Worm (Caenorhabditis elegans) whole organism, young adult: ENCODE data around the gene srx-85.
A peak's percentile ranks its signal among the peaks of the same experiment; 100 is the strongest.

Experiments
- B0035.1 ChIP-seq: sonication (generic microtip); optimal IDR thresholded peaks from 2 replicates; lab custom pipeline; 2016; ENCODE audit warnings: missing genetic modification characterization, mild to moderate bottlenecking, missing compliant biosample characterization, missing genotype, missing genetic modification reagents
- B0261.1 ChIP-seq: sonication (generic microtip); optimal IDR thresholded peaks from 2 replicates; lab custom pipeline; 2016; ENCODE audit warnings: mild to moderate bottlenecking, missing genetic modification characterization, moderate library complexity, missing compliant biosample characterization
- B0336.3 ChIP-seq: fragments of 200-800 bp; sonication (Bioruptor generic); IDR thresholded peaks from 2 replicates; pipeline ENCODE4 v1.3.6; 2022; ENCODE audit warnings: missing genetic modification characterization, missing compliant biosample characterization
- C06A6.2 ChIP-seq: fragments of 200-800 bp; sonication (Bioruptor generic); conservative IDR thresholded peaks from 2 replicates; pipeline ENCODE4 v1.3.6; 2022; ENCODE audit warnings: missing genetic modification characterization, missing compliant biosample characterization
- F22D6.2 ChIP-seq: sonication (generic microtip); optimal IDR thresholded peaks from 2 replicates; lab custom pipeline; 2016; ENCODE audit warnings: mild to moderate bottlenecking, missing genetic modification characterization, missing compliant biosample characterization
- F37B4.10 ChIP-seq: fragments of 200-800 bp; sonication (Bioruptor generic); IDR thresholded peaks from 2 replicates; pipeline ENCODE4 v1.3.6; 2022; ENCODE audit warnings: missing genetic modification characterization, missing compliant biosample characterization
- F52B5.7 ChIP-seq: sonication (generic microtip); optimal IDR thresholded peaks from 2 replicates; lab custom pipeline; 2016; ENCODE audit warnings: mild to moderate bottlenecking, missing genetic modification characterization, missing compliant biosample characterization
- F55B11.4 ChIP-seq: sonication (generic microtip); optimal IDR thresholded peaks from 2 replicates; lab custom pipeline; 2016; ENCODE audit warnings: missing compliant biosample characterization, missing genetic modification characterization, borderline replicate concordance; ENCODE audit not compliant: insufficient read depth
- F57A8.1 ChIP-seq: fragments of 200-800 bp; sonication (Bioruptor generic); optimal IDR thresholded peaks from 2 replicates; lab custom pipeline; 2018; ENCODE audit warnings: mild to moderate bottlenecking, missing genetic modification characterization, moderate library complexity, missing compliant biosample characterization
- K11D2.4 ChIP-seq: fragments of 200-800 bp; sonication (Bioruptor generic); IDR thresholded peaks from 2 replicates; pipeline ENCODE4 v1.3.6; 2022; ENCODE audit warnings: missing genetic modification reagents, missing genetic modification characterization, missing compliant biosample characterization
- K12H6.12 ChIP-seq: fragments of 200-800 bp; sonication (Bioruptor generic); optimal IDR thresholded peaks from 2 replicates; lab custom pipeline; 2018; ENCODE audit warnings: mild to moderate bottlenecking, missing genetic modification characterization, missing compliant biosample characterization
- Y79H2A.3 ChIP-seq: fragments of 200-800 bp; sonication (Bioruptor generic); conservative IDR thresholded peaks from 2 replicates; pipeline ENCODE4 v1.3.6; 2022; ENCODE audit warnings: missing genetic modification reagents, missing genetic modification characterization, missing compliant biosample characterization
- ZK185.1 ChIP-seq: sonication (generic microtip); optimal IDR thresholded peaks from 2 replicates; lab custom pipeline; 2016; ENCODE audit warnings: mild to moderate bottlenecking, missing genetic modification characterization, missing compliant biosample characterization; ENCODE audit not compliant: poor library complexity, severe bottlenecking
- akir-1 ChIP-seq: fragments of 200-800 bp; sonication (Bioruptor generic); optimal IDR thresholded peaks from 2 replicates; lab custom pipeline; 2018; ENCODE audit warnings: mild to moderate bottlenecking, missing genetic modification characterization, moderate library complexity, missing compliant biosample characterization
- athp-1 ChIP-seq: sonication (generic microtip); optimal IDR thresholded peaks from 2 replicates; lab custom pipeline; 2017; ENCODE audit warnings: mild to moderate bottlenecking, missing genetic modification characterization, missing compliant biosample characterization
- attf-5 ChIP-seq: fragments of 200-800 bp; sonication (Bioruptor generic); optimal IDR thresholded peaks from 2 replicates; lab custom pipeline; 2018; ENCODE audit warnings: mild to moderate bottlenecking, missing genetic modification characterization, missing compliant biosample characterization
- cebp-1 ChIP-seq, 2 experiments: fragments of 200-800 bp in 1 of 2; sonication (Bioruptor generic) in 1 of 2; sonication (generic microtip) in 1 of 2; IDR thresholded peaks in 1 of 2; optimal IDR thresholded peaks in 1 of 2; 2 replicates each; pipeline versions ENCODE4 v1.3.6 to Lab custom; 2017 to 2022; ENCODE audit warnings: missing compliant biosample characterization in 2 of 2, missing genetic modification characterization in 2 of 2, mild to moderate bottlenecking in 1 of 2, missing genetic modification reagents in 1 of 2, moderate library complexity in 1 of 2
- ceh-27 ChIP-seq: fragments of 200-800 bp; sonication (Bioruptor generic); optimal IDR thresholded peaks from 2 replicates; lab custom pipeline; 2018; ENCODE audit warnings: mild to moderate bottlenecking, missing genetic modification characterization, moderate library complexity, missing compliant biosample characterization
- chd-7 ChIP-seq: sonication (generic microtip); optimal IDR thresholded peaks from 2 replicates; lab custom pipeline; 2016; ENCODE audit warnings: mild to moderate bottlenecking, missing genetic modification characterization, moderate library complexity, missing compliant biosample characterization
- die-1 ChIP-seq: sonication (generic microtip); optimal IDR thresholded peaks from 2 replicates; lab custom pipeline; 2016; ENCODE audit warnings: missing genotype, mild to moderate bottlenecking, missing genetic modification characterization, missing compliant biosample characterization
- egl-44 ChIP-seq: fragments of 200-800 bp; sonication (Bioruptor generic); IDR thresholded peaks from 2 replicates; pipeline ENCODE4 v1.3.6; 2022; ENCODE audit warnings: missing genetic modification reagents, missing genetic modification characterization, missing compliant biosample characterization
- ekl-4 ChIP-seq: fragments of 200-800 bp; sonication (Bioruptor generic); IDR thresholded peaks from 2 replicates; pipeline ENCODE4 v1.3.6; 2022; ENCODE audit warnings: missing genetic modification reagents, missing genetic modification characterization, missing compliant biosample characterization
- ets-4 ChIP-seq: fragments of 200-800 bp; sonication (Bioruptor generic); optimal IDR thresholded peaks from 2 replicates; lab custom pipeline; 2018; ENCODE audit warnings: mild to moderate bottlenecking, missing genetic modification characterization, missing compliant biosample characterization
- gei-17 ChIP-seq: fragments of 200-800 bp; sonication (Bioruptor generic); optimal IDR thresholded peaks from 2 replicates; lab custom pipeline; 2018; ENCODE audit warnings: mild to moderate bottlenecking, missing genetic modification characterization, missing compliant biosample characterization
- let-526 ChIP-seq: fragments of 200-800 bp; sonication (Bioruptor generic); IDR thresholded peaks from 2 replicates; pipeline ENCODE4 v1.3.6; 2022; ENCODE audit warnings: missing genetic modification reagents, missing genetic modification characterization, missing compliant biosample characterization
- lin-35 ChIP-seq, 3 experiments: fragments of 150-350 bp in 2 of 3; sonication (generic microtip) in 1 of 3; optimal IDR thresholded peaks; 2 replicates each; lab custom pipeline; 2014 to 2018; ENCODE audit warnings: missing biosample characterization in 3 of 3, missing genetic modification characterization in 3 of 3, missing genetic modification reagents in 3 of 3
- lin-40 ChIP-seq: sonication (generic microtip); optimal IDR thresholded peaks from 2 replicates; lab custom pipeline; 2016; ENCODE audit warnings: missing genetic modification characterization, mild to moderate bottlenecking, missing compliant biosample characterization, missing genotype, missing genetic modification reagents
- lsy-27 ChIP-seq: sonication (generic microtip); optimal IDR thresholded peaks from 2 replicates; lab custom pipeline; 2017; ENCODE audit warnings: missing genetic modification characterization, mild to moderate bottlenecking, missing compliant biosample characterization, antibody characterized with exemption, missing genotype, borderline replicate concordance; ENCODE audit not compliant: insufficient read depth
- nfya-2 ChIP-seq: fragments of 200-800 bp; sonication (Bioruptor generic); IDR thresholded peaks from 2 replicates; pipeline ENCODE4 v1.3.6; 2022; ENCODE audit warnings: missing genetic modification reagents, missing genetic modification characterization, missing compliant biosample characterization
- nfyb-1 ChIP-seq: fragments of 200-800 bp; sonication (Bioruptor generic); IDR thresholded peaks from 2 replicates; pipeline ENCODE4 v1.3.6; 2022; ENCODE audit warnings: missing genetic modification reagents, missing genetic modification characterization, missing compliant biosample characterization
- nhr-80 ChIP-seq: sonication (generic microtip); optimal IDR thresholded peaks from 2 replicates; lab custom pipeline; 2016; ENCODE audit warnings: missing genetic modification characterization, missing compliant biosample characterization
- rcor-1 ChIP-seq: fragments of 200-800 bp; sonication (Bioruptor generic); IDR thresholded peaks from 2 replicates; pipeline ENCODE4 v1.3.6; 2022; ENCODE audit warnings: missing genetic modification reagents, missing genetic modification characterization, missing compliant biosample characterization
- snpc-4 ChIP-seq, 5 experiments: fragments of 150-350 bp in 1 of 5; sonication (generic microtip) in 4 of 5; optimal IDR thresholded peaks; 2 replicates each; lab custom pipeline; 2014 to 2018; ENCODE audit warnings: missing genetic modification characterization in 5 of 5, missing biosample characterization in 3 of 5, antibody characterized with exemption in 2 of 5, mild to moderate bottlenecking in 2 of 5, missing compliant biosample characterization in 2 of 5, missing genotype in 2 of 5, moderate library complexity in 2 of 5, missing genetic modification reagents in 1 of 5
- tbp1 ChIP-seq: fragments of 200-800 bp; sonication (Bioruptor generic); optimal IDR thresholded peaks from 2 replicates; lab custom pipeline; 2018; ENCODE audit warnings: mild to moderate bottlenecking, missing genetic modification characterization, missing compliant biosample characterization
- unc-130 ChIP-seq: sonication (generic microtip); optimal IDR thresholded peaks from 2 replicates; lab custom pipeline; 2016; ENCODE audit warnings: missing genetic modification reagents, missing genetic modification characterization, missing compliant biosample characterization
- unc-62 ChIP-seq: fragments of 150-350 bp; optimal IDR thresholded peaks from 2 replicates; lab custom pipeline; 2014; ENCODE audit warnings: missing biosample characterization, missing genetic modification reagents, missing genetic modification characterization
- xnd-1 ChIP-seq: sonication (generic microtip); optimal IDR thresholded peaks from 2 replicates; lab custom pipeline; 2016; ENCODE audit warnings: missing genotype, missing genetic modification reagents, missing genetic modification characterization, missing compliant biosample characterization
- ztf-18 ChIP-seq: sonication (generic microtip); optimal IDR thresholded peaks from 2 replicates; lab custom pipeline; 2016; ENCODE audit warnings: missing genotype, mild to moderate bottlenecking, missing genetic modification characterization, missing compliant biosample characterization
- ztf-22 ChIP-seq: fragments of 200-800 bp; sonication (Bioruptor generic); optimal IDR thresholded peaks from 2 replicates; lab custom pipeline; 2018; ENCODE audit warnings: mild to moderate bottlenecking, missing genetic modification characterization, moderate library complexity, missing compliant biosample characterization
- ztf-26 ChIP-seq: sonication (generic microtip); optimal IDR thresholded peaks from 2 replicates; lab custom pipeline; 2017; ENCODE audit warnings: missing genetic modification characterization, missing compliant biosample characterization
- ztf-28 ChIP-seq: fragments of 200-800 bp; sonication (Bioruptor generic); IDR thresholded peaks from 2 replicates; pipeline ENCODE4 v1.3.6; 2022; ENCODE audit warnings: missing genetic modification reagents, missing genetic modification characterization, missing compliant biosample characterization
- ztf-3 ChIP-seq: fragments of 200-800 bp; sonication (Bioruptor generic); optimal IDR thresholded peaks from 2 replicates; lab custom pipeline; 2018; ENCODE audit warnings: mild to moderate bottlenecking, missing genetic modification characterization, missing compliant biosample characterization

Gene srx-85

ce11 chrV:11570169-11570651 is 17.7 kb downstream of the srx-85 start, which contains the start of the genes nhr-101 and pms-2:
TSS of gene nhr-101 (plus strand) at chrV:11570476.
TSS of gene pms-2 (minus strand) at chrV:11570601.
- TF ChIP-seq nfya-2 (GFP tag; lab: Robert Waterston, UW): no peak
- no peak for TF ChIP-seq lin-35 (GFP tag; optimal IDR thresholded peaks at IDR 0.05; lab: Kevin White, UChicago)
- no peak for TF ChIP-seq gei-17 (GFP tag; lab: Kevin White, UChicago)
- TF ChIP-seq akir-1: no peak
- TF ChIP-seq nhr-80 (tag; lab: Kevin White, UChicago): peak; percentile 5
- TF ChIP-seq athp-1 (tag; lab: Kevin White, UChicago): no peak
- TF ChIP-seq tbp1 (GFP tag; lab: Kevin White, UChicago): no peak

DNA sequence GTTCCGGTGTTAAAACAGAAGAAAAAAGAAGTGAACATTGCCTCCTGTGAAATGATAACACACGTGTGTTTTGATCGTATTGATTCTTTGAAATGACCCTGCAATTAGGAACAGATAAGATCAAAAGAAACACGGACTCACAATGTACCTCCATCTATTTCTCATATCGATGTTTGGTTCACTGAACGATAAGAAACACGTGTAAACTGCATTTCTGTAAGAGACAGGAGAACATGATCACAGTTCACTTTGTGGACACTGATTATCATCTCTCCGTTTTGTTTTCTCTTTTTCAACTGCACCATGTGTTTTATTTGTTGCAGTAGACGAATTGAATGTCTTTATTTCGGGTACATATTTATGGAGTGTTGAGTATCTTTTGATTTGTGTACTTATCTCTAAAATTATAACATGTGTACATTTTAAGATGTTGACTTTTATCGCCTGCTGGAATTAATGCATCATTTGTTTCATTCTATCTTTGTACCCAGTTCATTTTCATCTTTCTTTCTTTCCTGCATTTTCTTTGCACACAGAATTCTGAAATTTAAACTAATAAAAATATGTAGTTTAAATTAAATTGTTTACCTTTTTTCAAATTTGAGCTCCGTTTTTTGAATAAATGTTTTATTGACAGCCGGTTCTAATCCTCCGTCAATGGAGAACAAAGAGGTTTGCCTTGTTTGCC is 20.5 kb downstream of the srx-85 start, which contains the start of the genes H12C20.7 and nhr-68:
Gene H12C20.7 (minus strand): TSS at position 188 of the 688 bp plus-strand sequence.
Gene nhr-68 (plus strand): TSS at position 638 of the 688 bp plus-strand sequence.
- TF ChIP-seq ZK185.1 (tag; lab: Kevin White, UChicago) (peak; percentile 84), ekl-4 (GFP tag; lab: Robert Waterston, UW) (0 out of 2 replicates have a peak, but pooled peaks have one; percentile 37), xnd-1 (no peak), B0336.3 (peak; percentile 83; the same call in 1 of the 2 replicates), K11D2.4 (GFP tag; lab: Robert Waterston, UW) (peak; percentile 76), Y79H2A.3 (GFP tag; lab: Robert Waterston, UW) (0 out of 2 replicates have a peak, but pooled peaks have one; percentile 27), unc-62 (GFP tag; lab: Kevin White, UChicago) (peak; percentile 3), F52B5.7 (tag; lab: Kevin White, UChicago) (peak; percentile 63), unc-130 (GFP tag; lab: Kevin White, UChicago) (no peak), ztf-22 (peak; percentile 97), chd-7 (tag; lab: Kevin White, UChicago) (peak; percentile 95), attf-5 (GFP tag; lab: Kevin White, UChicago) (peak; percentile 70), lin-35 (GFP tag; optimal IDR thresholded peaks at IDR 0.05; lab: Kevin White, UChicago) (peak in 1 of 3 experiments; percentile 55), ceh-27 (GFP tag; lab: Kevin White, UChicago) (peak; percentile 23), lsy-27 (tag; lab: Kevin White, UChicago) (no peak), ztf-26 (peak; percentile 97), snpc-4 (GFP tag; optimal IDR thresholded peaks at IDR 0.05; lab: Kevin White, UChicago) (no peak), snpc-4 (tag; optimal IDR thresholded peaks at IDR 0.05; lab: Kevin White, UChicago) (peak in 2 of 4 experiments; percentile 63 to 69), lin-40 (tag; lab: Kevin White, UChicago) (peak; percentile 95), ztf-18 (tag; lab: Kevin White, UChicago) (peak; percentile 37), F55B11.4 (tag; lab: Kevin White, UChicago) (no peak), cebp-1 (GFP tag; IDR thresholded peaks at IDR 0.05; lab: Robert Waterston, UW) (peak; percentile 51; the same call in 1 of the 2 replicates), cebp-1 (tag; optimal IDR thresholded peaks at IDR 0.05; lab: Kevin White, UChicago) (peak; percentile 85), ets-4 (GFP tag; lab: Kevin White, UChicago) (peak; percentile 2), B0035.1 (tag; lab: Kevin White, UChicago) (peak; percentile 29), athp-1 (tag; lab: Kevin White, UChicago) (peak; percentile 37), ztf-3 (GFP tag; lab: Kevin White, UChicago) (peak; percentile 50), F57A8.1 (GFP tag; lab: Kevin White, UChicago) (no peak), F37B4.10 (GFP tag; lab: Robert Waterston, UW) (no peak), nfyb-1 (GFP tag; lab: Robert Waterston, UW) (peak; percentile 92), C06A6.2 (GFP tag; lab: Robert Waterston, UW) (peak; percentile 90), K12H6.12 (peak; percentile 27), let-526 (GFP tag; lab: Robert Waterston, UW) (no peak), die-1 (tag; lab: Kevin White, UChicago) (peak; percentile 68), B0261.1 (tag; lab: Kevin White, UChicago) (peak; percentile 5), egl-44 (GFP tag; lab: Robert Waterston, UW) (peak; percentile 81), rcor-1 (GFP tag; lab: Robert Waterston, UW) (0 out of 2 replicates have a peak, but pooled peaks have one; percentile 16), gei-17 (GFP tag; lab: Kevin White, UChicago) (peak; percentile 80), ztf-28 (GFP tag; lab: Robert Waterston, UW) (no peak), F22D6.2 (tag; lab: Kevin White, UChicago) (peak; percentile 91)
